Worm (Caenorhabditis elegans) whole organism, late embryonic: ENCODE results near the gene gst-37.

ENCODE experiments used
- C08G9.2 ChIP-seq: sonication (generic microtip); optimal IDR thresholded peaks from 2 replicates; lab custom pipeline; 2016; ENCODE audit warnings: mild to moderate bottlenecking, missing genetic modification characterization, moderate library complexity, missing compliant biosample characterization
- K09A11.1 ChIP-seq: sonication (generic microtip); optimal IDR thresholded peaks from 2 replicates; lab custom pipeline; 2017; ENCODE audit warnings: antibody characterized with exemption, mild to moderate bottlenecking, missing genetic modification characterization, missing compliant biosample characterization; ENCODE audit not compliant: insufficient read depth
- Y22D7AL.16 ChIP-seq: sonication (generic microtip); optimal IDR thresholded peaks from 2 replicates; lab custom pipeline; 2016; ENCODE audit warnings: missing genetic modification characterization, missing compliant biosample characterization
- ahr-1 ChIP-seq: sonication (generic microtip); optimal IDR thresholded peaks from 2 replicates; lab custom pipeline; 2016; ENCODE audit warnings: missing genetic modification characterization, missing compliant biosample characterization
- ama-1 ChIP-seq: fragments of 150-350 bp; optimal IDR thresholded peaks from 2 replicates; lab custom pipeline; 2014
- ceh-18 ChIP-seq: sonication (generic microtip); optimal IDR thresholded peaks from 2 replicates; lab custom pipeline; 2016; ENCODE audit warnings: missing genetic modification characterization, missing compliant biosample characterization
- ceh-19 ChIP-seq: fragments of 200-800 bp; sonication (Bioruptor generic); optimal IDR thresholded peaks from 2 replicates; lab custom pipeline; 2018; ENCODE audit warnings: mild to moderate bottlenecking, missing genetic modification characterization, missing compliant biosample characterization
- ceh-22 ChIP-seq: sonication (generic microtip); optimal IDR thresholded peaks from 2 replicates; lab custom pipeline; 2017; ENCODE audit warnings: missing biosample characterization, missing genetic modification characterization
- ceh-34 ChIP-seq: sonication (generic microtip); optimal IDR thresholded peaks from 2 replicates; lab custom pipeline; 2016; ENCODE audit warnings: mild to moderate bottlenecking, missing genetic modification characterization, missing compliant biosample characterization
- ceh-45 ChIP-seq: fragments of 200-800 bp; sonication (Bioruptor generic); IDR thresholded peaks from 2 replicates; pipeline ENCODE4 v1.3.6; 2022; ENCODE audit warnings: missing genetic modification reagents, missing genetic modification characterization, missing compliant biosample characterization
- ceh-6 ChIP-seq: fragments of 200-800 bp; sonication (Bioruptor generic); optimal IDR thresholded peaks from 2 replicates; lab custom pipeline; 2018; ENCODE audit warnings: mild to moderate bottlenecking, missing genetic modification characterization, missing compliant biosample characterization
- ceh-9 ChIP-seq: sonication (generic microtip); optimal IDR thresholded peaks from 2 replicates; lab custom pipeline; 2016; ENCODE audit warnings: mild to moderate bottlenecking, missing genetic modification characterization, inconsistent platforms, missing compliant biosample characterization
- che-1 ChIP-seq: sonication (generic microtip); optimal IDR thresholded peaks from 2 replicates; lab custom pipeline; 2016; ENCODE audit warnings: mild to moderate bottlenecking, missing genetic modification characterization, missing compliant biosample characterization
- dmd-4 ChIP-seq: sonication (generic microtip); optimal IDR thresholded peaks from 2 replicates; lab custom pipeline; 2016; ENCODE audit warnings: borderline replicate concordance, missing genetic modification characterization, missing compliant biosample characterization
- dve-1 ChIP-seq: sonication (generic microtip); optimal IDR thresholded peaks from 2 replicates; lab custom pipeline; 2017; ENCODE audit warnings: antibody characterized with exemption, mild to moderate bottlenecking, missing genetic modification characterization, missing compliant biosample characterization
- elt-2 ChIP-seq: sonication (generic microtip); optimal IDR thresholded peaks from 2 replicates; lab custom pipeline; 2016; ENCODE audit warnings: missing genetic modification reagents, missing genetic modification characterization, missing compliant biosample characterization
- elt-4 ChIP-seq: sonication (generic microtip); optimal IDR thresholded peaks from 2 replicates; lab custom pipeline; 2016; ENCODE audit warnings: missing genetic modification characterization, missing compliant biosample characterization
- ets-4 ChIP-seq: sonication (generic microtip); optimal IDR thresholded peaks from 2 replicates; lab custom pipeline; 2016; ENCODE audit warnings: missing genetic modification characterization, missing compliant biosample characterization
- eyg-1 ChIP-seq: sonication (generic microtip); optimal IDR thresholded peaks from 2 replicates; lab custom pipeline; 2016; ENCODE audit warnings: missing genotype, missing genetic modification characterization, missing compliant biosample characterization
- fax-1 ChIP-seq: sonication (generic microtip); optimal IDR thresholded peaks from 2 replicates; lab custom pipeline; 2016; ENCODE audit warnings: missing genotype, missing genetic modification characterization, missing compliant biosample characterization
- fkh-10 ChIP-seq: fragments of 150-350 bp; optimal IDR thresholded peaks from 2 replicates; lab custom pipeline; 2014; ENCODE audit warnings: missing biosample characterization, missing genetic modification reagents, missing genetic modification characterization
- fkh-6 ChIP-seq: sonication (generic microtip); optimal IDR thresholded peaks from 2 replicates; lab custom pipeline; 2016; ENCODE audit warnings: missing genetic modification characterization, missing compliant biosample characterization
- gmeb-2 ChIP-seq: sonication (generic microtip); optimal IDR thresholded peaks from 2 replicates; lab custom pipeline; 2016; ENCODE audit warnings: missing genetic modification characterization, inconsistent platforms, missing compliant biosample characterization
- hlh-13 ChIP-seq: fragments of 200-800 bp; sonication (Bioruptor generic); optimal IDR thresholded peaks from 2 replicates; lab custom pipeline; 2018; ENCODE audit warnings: mild to moderate bottlenecking, missing genetic modification characterization, missing compliant biosample characterization
- hlh-30 ChIP-seq: sonication (generic microtip); optimal IDR thresholded peaks from 2 replicates; lab custom pipeline; 2017; ENCODE audit warnings: antibody characterized with exemption, missing genetic modification characterization, missing compliant biosample characterization; ENCODE audit not compliant: insufficient read depth
- hlh-6 ChIP-seq: sonication (generic microtip); optimal IDR thresholded peaks from 2 replicates; lab custom pipeline; 2016; ENCODE audit warnings: missing genotype, missing genetic modification characterization, missing compliant biosample characterization
- hlh-8 ChIP-seq: sonication (generic microtip); optimal IDR thresholded peaks from 2 replicates; lab custom pipeline; 2016; ENCODE audit warnings: missing genotype, missing genetic modification characterization, missing compliant biosample characterization
- lim-6 ChIP-seq: sonication (generic microtip); optimal IDR thresholded peaks from 2 replicates; lab custom pipeline; 2016; ENCODE audit warnings: missing genetic modification characterization, missing compliant biosample characterization
- lin-11 ChIP-seq: fragments of 200-800 bp; sonication (Bioruptor generic); optimal IDR thresholded peaks from 2 replicates; lab custom pipeline; 2018; ENCODE audit warnings: mild to moderate bottlenecking, missing genetic modification characterization, missing compliant biosample characterization
- nfya-1 ChIP-seq: sonication (generic microtip); optimal IDR thresholded peaks from 2 replicates; lab custom pipeline; 2017; ENCODE audit warnings: missing genetic modification characterization, mild to moderate bottlenecking, missing compliant biosample characterization, antibody characterized with exemption, moderate library complexity
- nhr-11 ChIP-seq: fragments of 150-350 bp; optimal IDR thresholded peaks from 2 replicates; lab custom pipeline; 2014; ENCODE audit warnings: missing biosample characterization, missing genetic modification characterization
- odd-2 ChIP-seq: sonication (generic microtip); optimal IDR thresholded peaks from 2 replicates; lab custom pipeline; 2017; ENCODE audit warnings: antibody characterized with exemption, mild to moderate bottlenecking, missing genetic modification characterization, missing compliant biosample characterization
- pag-3 ChIP-seq: sonication (generic microtip); optimal IDR thresholded peaks from 2 replicates; lab custom pipeline; 2016; ENCODE audit warnings: missing compliant biosample characterization, missing genetic modification characterization, borderline replicate concordance
- pat-9 ChIP-seq: fragments of 200-800 bp; sonication (Bioruptor generic); optimal IDR thresholded peaks from 2 replicates; lab custom pipeline; 2018; ENCODE audit warnings: mild to moderate bottlenecking, missing genetic modification characterization, moderate library complexity, missing compliant biosample characterization
- pax-1 ChIP-seq: fragments of 150-350 bp; optimal IDR thresholded peaks from 2 replicates; lab custom pipeline; 2014; ENCODE audit warnings: missing biosample characterization, missing genetic modification characterization
- sdc-2 ChIP-seq: sonication (generic microtip); optimal IDR thresholded peaks from 2 replicates; lab custom pipeline; 2016; ENCODE audit warnings: missing genotype, missing genetic modification characterization, missing compliant biosample characterization
- tbx-2 ChIP-seq: sonication (generic microtip); optimal IDR thresholded peaks from 2 replicates; lab custom pipeline; 2016; ENCODE audit warnings: missing genetic modification characterization, missing compliant biosample characterization
- tbx-7 ChIP-seq: sonication (generic microtip); optimal IDR thresholded peaks from 2 replicates; lab custom pipeline; 2016; ENCODE audit warnings: missing genotype, missing genetic modification characterization, missing compliant biosample characterization
- unc-3 ChIP-seq, 2 experiments: fragments of 200-800 bp in 1 of 2; sonication (Bioruptor generic) in 1 of 2; sonication (generic microtip) in 1 of 2; conservative IDR thresholded peaks in 1 of 2; optimal IDR thresholded peaks in 1 of 2; 2 replicates each; pipeline versions ENCODE4 v1.3.6 to Lab custom; 2016 to 2022; ENCODE audit warnings: missing compliant biosample characterization in 2 of 2, missing genetic modification characterization in 2 of 2, missing genetic modification reagents in 1 of 2
- unc-55 ChIP-seq: sonication (generic microtip); optimal IDR thresholded peaks from 2 replicates; lab custom pipeline; 2017; ENCODE audit warnings: missing biosample characterization, missing genetic modification reagents, missing genetic modification characterization
- zip-5 ChIP-seq: sonication (generic microtip); optimal IDR thresholded peaks from 2 replicates; lab custom pipeline; 2016; ENCODE audit warnings: missing genetic modification characterization, missing compliant biosample characterization
- ztf-16 ChIP-seq: sonication (generic microtip); optimal IDR thresholded peaks from 2 replicates; lab custom pipeline; 2017; ENCODE audit warnings: missing genetic modification characterization, missing compliant biosample characterization

gst-37 gene

ce11 chrV:1875497-1875988 lies 45.9 kb upstream of the gst-37 start (continued):
- peak; percentile 31 for TF ChIP-seq ets-4
- TF ChIP-seq fax-1 (tag; lab: Kevin White, UChicago): peak; percentile 9
- TF ChIP-seq lim-6 (tag; lab: Kevin White, UChicago): peak; percentile 4
- no peak for TF ChIP-seq fkh-6
- TF ChIP-seq elt-2 (tag; lab: Kevin White, UChicago): peak; percentile 71
- TF ChIP-seq dve-1 (tag; lab: Kevin White, UChicago): no peak
- TF ChIP-seq ceh-6: no peak
- TF ChIP-seq pat-9 (tag; lab: Kevin White, UChicago): peak; percentile 30
- TF ChIP-seq nfya-1 (tag; lab: Kevin White, UChicago): no peak
- TF ChIP-seq ceh-19 (GFP tag; lab: Kevin White, UChicago): no peak
- TF ChIP-seq, all 69 proteins: peak for 22

ce11 chrV:1878030-1878429 lies 43.4 kb upstream of the gst-37 start:
- TF ChIP-seq ceh-22 (tag; lab: Kevin White, UChicago): no peak
- TF ChIP-seq odd-2: no peak
- TF ChIP-seq elt-4 (tag; lab: Kevin White, UChicago): no peak
- TF ChIP-seq zip-5: no peak
- no peak for TF ChIP-seq dve-1 (tag; lab: Kevin White, UChicago)
- TF ChIP-seq hlh-8: no peak
- no peak for TF ChIP-seq dmd-4 (tag; lab: Kevin White, UChicago)
- TF ChIP-seq ceh-18 (tag; lab: Kevin White, UChicago): no peak
- TF ChIP-seq sdc-2 (tag; lab: Kevin White, UChicago): no peak
- TF ChIP-seq unc-3 (GFP tag; conservative IDR thresholded peaks at IDR 0.05; lab: Robert Waterston, UW): no peak
- no peak for TF ChIP-seq unc-3 (tag; optimal IDR thresholded peaks at IDR 0.05; lab: Kevin White, UChicago)
- TF ChIP-seq ztf-16: no peak
- no peak for TF ChIP-seq ceh-34
- TF ChIP-seq ceh-6: no peak
- no peak for TF ChIP-seq ceh-45
- TF ChIP-seq Y22D7AL.16: no peak
- TF ChIP-seq C08G9.2: no peak

ce11 chrV:1883131-1883530 lies 38.3 kb upstream of the gst-37 start:
- no peak for TF ChIP-seq hlh-6 (tag; lab: Kevin White, UChicago)
- no peak for TF ChIP-seq ets-4
- TF ChIP-seq ceh-45: no peak
- no peak for TF ChIP-seq ceh-19 (GFP tag; lab: Kevin White, UChicago)
- no peak for TF ChIP-seq ceh-22 (tag; lab: Kevin White, UChicago)
- no peak for TF ChIP-seq ztf-16
- no peak for TF ChIP-seq ahr-1 (tag; lab: Kevin White, UChicago)
- no peak for TF ChIP-seq pag-3 (tag; lab: Kevin White, UChicago)
- no peak for TF ChIP-seq eyg-1 (tag; lab: Kevin White, UChicago)
- TF ChIP-seq hlh-13 (GFP tag; lab: Kevin White, UChicago): no peak
- no peak for TF ChIP-seq dmd-4 (tag; lab: Kevin White, UChicago)
- no peak for TF ChIP-seq lin-11
- no peak for TF ChIP-seq che-1

- TF ChIP-seq ceh-6: no peak
- TF ChIP-seq C08G9.2: no peak
- TF ChIP-seq gmeb-2 (tag; lab: Kevin White, UChicago): no peak
- no peak for TF ChIP-seq K09A11.1 (tag; lab: Kevin White, UChicago)
- TF ChIP-seq ceh-9 (tag; lab: Kevin White, UChicago): no peak
Measured at ce11 chrV:1886997-1887396, 34.4 kb upstream of the gst-37 start.

- TF ChIP-seq tbx-2 (tag; lab: Kevin White, UChicago) (no peak), fkh-10 (GFP tag; lab: Kevin White, UChicago) (no peak), zip-5 (no peak), sdc-2 (tag; lab: Kevin White, UChicago) (no peak), elt-2 (tag; lab: Kevin White, UChicago) (no peak), nfya-1 (tag; lab: Kevin White, UChicago) (no peak), che-1 (no peak), gmeb-2 (tag; lab: Kevin White, UChicago) (no peak), hlh-30 (tag; lab: Kevin White, UChicago) (no peak), pax-1 (tag; lab: Kevin White, UChicago) (no peak), tbx-7 (no peak), unc-3 (GFP tag; conservative IDR thresholded peaks at IDR 0.05; lab: Robert Waterston, UW) (no peak), unc-3 (tag; optimal IDR thresholded peaks at IDR 0.05; lab: Kevin White, UChicago) (no peak), unc-55 (GFP tag; lab: Kevin White, UChicago) (no peak), ama-1 (lab: Kevin White, UChicago) (no peak), nhr-11 (tag; lab: Kevin White, UChicago) (no peak), hlh-13 (GFP tag; lab: Kevin White, UChicago) (no peak), odd-2 (no peak)
Measured at ce11 chrV:1888299-1888698, 33.1 kb upstream of the gst-37 start.
